Worm (Caenorhabditis elegans) whole organism, late embryonic: ENCODE measurements around the gene F49F1.14.

Source experiments
- ceh-14 ChIP-seq: sonication (generic microtip); optimal IDR thresholded peaks from 2 replicates; lab custom pipeline; 2016; ENCODE audit warnings: missing genotype, missing genetic modification characterization, missing compliant biosample characterization
- ceh-6 ChIP-seq: fragments of 200-800 bp; sonication (Bioruptor generic); optimal IDR thresholded peaks from 2 replicates; lab custom pipeline; 2018; ENCODE audit warnings: mild to moderate bottlenecking, missing genetic modification characterization, missing compliant biosample characterization
- dmd-4 ChIP-seq: sonication (generic microtip); optimal IDR thresholded peaks from 2 replicates; lab custom pipeline; 2016; ENCODE audit warnings: borderline replicate concordance, missing genetic modification characterization, missing compliant biosample characterization
- mec-3 ChIP-seq: sonication (generic microtip); optimal IDR thresholded peaks from 2 replicates; lab custom pipeline; 2016; ENCODE audit warnings: borderline replicate concordance, missing genetic modification characterization, missing compliant biosample characterization
- odd-2 ChIP-seq: sonication (generic microtip); optimal IDR thresholded peaks from 2 replicates; lab custom pipeline; 2017; ENCODE audit warnings: antibody characterized with exemption, mild to moderate bottlenecking, missing genetic modification characterization, missing compliant biosample characterization

DNA sequence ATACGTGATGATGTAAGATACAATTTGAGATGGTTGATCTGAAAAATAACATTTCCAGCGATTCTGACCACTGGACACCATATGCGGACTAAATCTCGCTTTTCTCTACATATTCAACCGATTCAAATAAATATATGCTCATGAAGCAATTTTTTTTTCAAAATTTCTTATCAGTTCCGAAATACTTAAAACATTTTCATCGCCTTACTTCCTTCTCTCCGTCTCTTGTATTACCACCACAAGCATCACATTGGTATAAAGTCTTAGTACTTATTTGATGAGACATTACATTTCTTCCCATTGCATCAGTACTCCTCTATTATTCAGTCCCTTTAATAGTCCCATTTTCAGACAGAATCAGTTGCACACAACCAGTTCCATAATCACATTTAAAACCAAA is 42.4 kb upstream of the F49F1.14 start, which contains the start of gene K08D10.14:
- TF ChIP-seq ceh-14: no peak
- TF ChIP-seq ceh-6 (GFP tag; lab: Kevin White, UChicago): no peak
- no peak for TF ChIP-seq dmd-4 (tag; lab: Kevin White, UChicago)
- TF ChIP-seq mec-3 (tag; lab: Kevin White, UChicago): no peak
- TF ChIP-seq odd-2: no peak
